Fruit fly (Drosophila melanogaster): ENCODE measurements around the gene Kebab.

The Kebab gene

DNA sequence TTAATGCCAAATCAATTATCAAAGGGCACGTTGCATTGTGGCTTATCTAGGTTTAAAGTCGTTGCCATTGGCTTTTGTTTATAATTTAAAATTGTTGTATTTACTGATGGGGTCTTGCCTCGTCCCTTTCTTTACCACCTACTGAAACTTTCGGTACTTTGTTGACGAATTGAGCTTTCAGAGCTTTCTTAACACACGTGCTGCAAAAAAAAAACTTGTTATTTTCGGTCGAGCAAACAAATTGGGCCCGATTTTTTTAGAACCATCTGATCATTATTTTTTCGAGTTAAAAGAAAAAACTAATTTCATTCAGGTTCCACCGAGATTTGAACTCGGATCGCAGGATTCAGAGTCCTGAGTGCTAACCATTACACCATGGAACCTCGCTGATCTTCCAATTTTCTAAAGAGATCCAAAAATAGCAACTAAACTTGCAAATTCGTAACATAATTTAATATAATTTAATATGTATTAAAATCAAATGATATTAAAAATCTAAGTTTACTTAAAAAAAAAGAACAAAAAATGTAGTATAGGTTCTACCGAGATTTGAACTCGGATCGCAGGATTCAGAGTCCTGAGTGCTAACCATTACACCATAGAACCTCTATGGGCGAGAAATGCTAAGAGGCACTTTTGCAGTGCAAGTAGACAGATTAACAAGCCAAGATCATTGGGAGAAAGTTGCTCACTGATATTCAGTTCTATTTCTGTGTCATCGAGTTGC, 34.8 kb upstream of the Kebab start (continued):
- peak; percentile 77 for TF ChIP-seq Scr (GFP tag; IDR thresholded peaks at IDR 0.05; ENCODE audit: partially characterized antibody)
- TF ChIP-seq tup (GFP tag; optimal IDR thresholded peaks at IDR 0.05): no peak
- TF ChIP-seq Hmr (GFP tag; optimal IDR thresholded peaks at IDR 0.05): no peak
- TF ChIP-seq crc (GFP tag; optimal IDR thresholded peaks at IDR 0.05): no peak
- TF ChIP-seq ato (GFP tag; IDR thresholded peaks at IDR 0.05; ENCODE audit: partially characterized antibody): peak; percentile 80
- no peak for TF ChIP-seq dimm (GFP tag; IDR thresholded peaks at IDR 0.05)
- TF ChIP-seq CG10431 (GFP tag; optimal IDR thresholded peaks at IDR 0.05): no peak
- TF ChIP-seq CG9609 (GFP tag; optimal IDR thresholded peaks at IDR 0.05): no peak
- peak; percentile 76 for TF ChIP-seq HLH4C (GFP tag; IDR thresholded peaks at IDR 0.05; ENCODE audit: partially characterized antibody)
- peak; percentile 26 for TF ChIP-seq CG18262 (tag; optimal IDR thresholded peaks at IDR 0.05)
- TF ChIP-seq CG6813 (GFP tag; optimal IDR thresholded peaks at IDR 0.05): no peak
- TF ChIP-seq fd3F (GFP tag; optimal IDR thresholded peaks at IDR 0.05): no peak
- no peak for TF ChIP-seq chn (GFP tag; optimal IDR thresholded peaks at IDR 0.05)
- no peak for TF ChIP-seq CG15696 (tag; optimal IDR thresholded peaks at IDR 0.05)
- no peak for TF ChIP-seq HLH3B (GFP tag; IDR thresholded peaks at IDR 0.05)
- TF ChIP-seq her (GFP tag; optimal IDR thresholded peaks at IDR 0.05): no peak
- no peak for TF ChIP-seq odd (GFP tag; optimal IDR thresholded peaks at IDR 0.05)
- no peak for TF ChIP-seq CG2116 (GFP tag; optimal IDR thresholded peaks at IDR 0.05)
- TF ChIP-seq Med (GFP tag): peak; percentile 7
- TF ChIP-seq Taf1 (GFP tag; IDR thresholded peaks at IDR 0.05): no peak
- no peak for TF ChIP-seq CG14441 (GFP tag; IDR thresholded peaks at IDR 0.05)
- TF ChIP-seq Doc3 (GFP tag; IDR thresholded peaks at IDR 0.05; ENCODE audit: partially characterized antibody): 0 out of 3 replicates have a peak, but pooled peaks have one; percentile 27
- peak; percentile 32 for TF ChIP-seq sqz (GFP tag; optimal IDR thresholded peaks at IDR 0.05)
- TF ChIP-seq al (GFP tag; IDR thresholded peaks at IDR 0.05): no peak
- peak; percentile 14 for TF ChIP-seq gcm (GFP tag; optimal IDR thresholded peaks at IDR 0.05)
- peak; percentile 85 for TF ChIP-seq bbx (GFP tag; IDR thresholded peaks at IDR 0.05; ENCODE audit: partially characterized antibody)
- peak; percentile 85 for TF ChIP-seq amos (GFP tag; IDR thresholded peaks at IDR 0.05; ENCODE audit: partially characterized antibody)
- TF ChIP-seq tgo (GFP tag; IDR thresholded peaks at IDR 0.05): no peak
- TF ChIP-seq cato (GFP tag; optimal IDR thresholded peaks at IDR 0.05; ENCODE audit: borderline replicate concordance): no peak
- peak; percentile 81 for TF ChIP-seq CG7963 (GFP tag; IDR thresholded peaks at IDR 0.05; ENCODE audit: partially characterized antibody)
- TF ChIP-seq CG8765 (GFP tag; IDR thresholded peaks at IDR 0.05): no peak
- peak; percentile 55 for TF ChIP-seq knrl (GFP tag; IDR thresholded peaks at IDR 0.05; ENCODE audit: partially characterized antibody)
- peak; percentile 40 for TF ChIP-seq exex (tag; optimal IDR thresholded peaks at IDR 0.05)
- TF ChIP-seq cg (GFP tag; optimal IDR thresholded peaks at IDR 0.05): no peak
- TF ChIP-seq Sry-δ (GFP tag; optimal IDR thresholded peaks at IDR 0.05): no peak
- peak; percentile 90 for TF ChIP-seq CG16813 (GFP tag; IDR thresholded peaks at IDR 0.05; ENCODE audit: partially characterized antibody)
- TF ChIP-seq nerfin-2 (GFP tag; IDR thresholded peaks at IDR 0.05; ENCODE audit: partially characterized antibody): peak; percentile 73
- TF ChIP-seq CG10979 (tag; optimal IDR thresholded peaks at IDR 0.05): no peak
- no peak for TF ChIP-seq NC2β (GFP tag; optimal IDR thresholded peaks at IDR 0.05)
- TF ChIP-seq gem (tag; optimal IDR thresholded peaks at IDR 0.05): peak; percentile 13
- TF ChIP-seq stwl (tag; optimal IDR thresholded peaks at IDR 0.05): no peak
- peak; percentile 33; the same call in 1 of the 2 replicates for TF ChIP-seq CG31441 (GFP tag; IDR thresholded peaks at IDR 0.05)
- TF ChIP-seq sens-2 (GFP tag; IDR thresholded peaks at IDR 0.05): no peak
- TF ChIP-seq CG1529 (GFP tag; optimal IDR thresholded peaks at IDR 0.05): no peak
- no peak for TF ChIP-seq CG14014 (GFP tag; IDR thresholded peaks at IDR 0.05)
- TF ChIP-seq Chrac-16 (GFP tag; optimal IDR thresholded peaks at IDR 0.05): no peak
- no peak for TF ChIP-seq Dp (GFP tag; optimal IDR thresholded peaks at IDR 0.05)
- peak; percentile 17 for TF ChIP-seq grn (GFP tag; optimal IDR thresholded peaks at IDR 0.05)

Measured in whole organism, embryonic.